Worm (Caenorhabditis elegans): ENCODE data around the gene F36G3.3.

Gene F36G3.3

DNA sequence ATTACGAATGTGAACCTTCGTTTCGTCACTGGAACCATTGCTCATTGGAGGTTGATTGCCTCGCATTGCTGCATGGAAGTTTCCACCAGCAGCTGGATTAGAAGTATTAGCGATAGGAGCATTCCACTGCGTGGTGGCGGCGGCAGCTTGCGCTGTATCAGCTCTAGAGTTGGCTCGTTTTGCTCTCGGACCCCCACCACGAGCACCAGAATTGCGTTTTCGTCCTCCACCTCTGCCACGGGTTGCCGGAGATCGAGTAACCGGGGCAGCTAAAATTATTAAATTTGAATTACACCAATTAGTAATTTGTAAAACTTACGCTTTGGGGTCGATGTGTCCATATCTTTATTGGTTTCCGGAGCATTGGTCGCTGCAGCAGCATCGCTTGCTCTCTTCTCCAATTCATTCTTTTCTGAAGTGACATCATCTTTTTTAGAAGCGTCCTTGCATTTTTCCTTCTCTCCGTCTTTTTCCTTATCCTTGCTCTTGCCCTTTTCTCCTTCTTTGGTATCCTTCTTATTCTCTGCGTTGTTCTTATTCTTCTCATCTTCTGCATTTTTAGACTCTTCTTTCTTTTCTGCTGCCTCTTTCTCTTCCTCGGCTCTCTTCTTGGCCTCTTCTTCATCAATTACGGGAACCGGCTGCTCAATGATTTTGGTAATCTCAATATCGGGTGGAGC lies 15.6 kb downstream of the F36G3.3 start:
- TF ChIP-seq flt-1 (GFP tag; IDR thresholded peaks at IDR 0.05) = no peak
- no peak for TF ChIP-seq ref-1 (GFP tag; conservative IDR thresholded peaks at IDR 0.05)

DNA sequence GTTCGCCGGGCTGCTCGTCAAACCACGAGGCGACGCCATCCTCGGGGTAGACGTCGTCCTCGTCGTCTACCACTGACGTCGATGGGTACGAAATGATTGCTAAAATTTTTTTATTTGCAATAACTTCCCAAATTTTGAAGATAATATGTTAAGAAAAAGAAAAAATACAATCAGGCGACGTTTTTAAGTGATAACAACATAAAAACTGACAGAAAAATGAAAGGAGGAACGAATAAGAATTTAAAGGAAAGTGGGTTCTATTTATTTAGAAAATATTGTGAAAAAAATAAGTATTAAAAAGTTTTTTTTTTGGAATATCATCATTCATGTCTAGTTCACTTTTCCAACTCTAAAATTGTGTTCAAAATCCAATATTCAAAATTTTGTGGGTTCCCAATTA lies 23.5 kb downstream of the F36G3.3 start, which contains the start of gene dpy-22:
TSS of gene dpy-22 (minus strand) at position 101 of the 400 bp plus-strand sequence.
- no peak for TF ChIP-seq cog-1 (tag; optimal IDR thresholded peaks at IDR 0.05)
- TF ChIP-seq ref-1 (GFP tag; conservative IDR thresholded peaks at IDR 0.05) = no peak
- TF ChIP-seq ztf-23 (GFP tag; IDR thresholded peaks at IDR 0.05) = no peak
- no peak for TF ChIP-seq flt-1 (GFP tag; IDR thresholded peaks at IDR 0.05)
- TF ChIP-seq klf-2 (GFP tag; conservative IDR thresholded peaks at IDR 0.05) = no peak
- no peak for TF ChIP-seq T22C8.4 (GFP tag; IDR thresholded peaks at IDR 0.05)
- no peak for TF ChIP-seq tab-1 (GFP tag; IDR thresholded peaks at IDR 0.05)
- TF ChIP-seq ztf-29 (GFP tag; IDR thresholded peaks at IDR 0.05) = no peak
- TF ChIP-seq med-1 (GFP tag; optimal IDR thresholded peaks at IDR 0.05; ENCODE audit: insufficient read depth) = no peak

DNA sequence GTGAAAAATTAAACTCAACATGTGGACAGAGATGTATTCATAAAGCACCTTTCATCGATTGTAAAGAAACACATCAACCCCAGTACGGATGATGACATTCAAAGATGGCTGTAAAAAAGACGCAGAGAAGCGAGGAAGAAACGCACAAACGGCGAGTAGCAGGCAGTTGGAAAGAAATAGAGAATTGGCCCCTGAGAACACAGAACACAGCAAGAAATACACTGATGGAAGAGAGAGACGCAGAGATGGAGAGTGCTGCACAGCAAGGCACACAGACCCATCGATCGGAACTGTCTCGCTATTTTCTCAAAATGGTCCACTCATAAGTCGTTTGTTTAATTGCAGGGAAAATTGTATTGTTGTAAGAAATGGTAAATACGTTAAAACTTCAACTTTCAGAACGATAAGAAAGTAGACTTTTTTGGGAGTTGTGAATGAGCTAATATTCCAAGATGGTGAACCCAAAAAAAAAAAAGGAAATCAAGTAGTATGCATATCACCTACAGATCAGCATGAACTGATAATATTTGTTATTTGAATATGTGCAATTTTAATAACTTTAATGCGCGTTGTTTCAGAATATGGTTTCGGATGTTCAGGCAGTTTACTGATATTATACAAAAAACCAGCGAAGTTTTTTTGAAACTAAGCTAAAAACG lies 24.1 kb downstream of the F36G3.3 start:
- no peak for TF ChIP-seq ref-1 (GFP tag; conservative IDR thresholded peaks at IDR 0.05)
- TF ChIP-seq T22C8.4 (GFP tag; IDR thresholded peaks at IDR 0.05) = peak; percentile 44; the same call in 1 of the 2 replicates
- no peak for TF ChIP-seq ztf-29 (GFP tag; IDR thresholded peaks at IDR 0.05)
- TF ChIP-seq med-1 (GFP tag; optimal IDR thresholded peaks at IDR 0.05; ENCODE audit: insufficient read depth) = no peak
- TF ChIP-seq ztf-23 (GFP tag; IDR thresholded peaks at IDR 0.05) = no peak

DNA sequence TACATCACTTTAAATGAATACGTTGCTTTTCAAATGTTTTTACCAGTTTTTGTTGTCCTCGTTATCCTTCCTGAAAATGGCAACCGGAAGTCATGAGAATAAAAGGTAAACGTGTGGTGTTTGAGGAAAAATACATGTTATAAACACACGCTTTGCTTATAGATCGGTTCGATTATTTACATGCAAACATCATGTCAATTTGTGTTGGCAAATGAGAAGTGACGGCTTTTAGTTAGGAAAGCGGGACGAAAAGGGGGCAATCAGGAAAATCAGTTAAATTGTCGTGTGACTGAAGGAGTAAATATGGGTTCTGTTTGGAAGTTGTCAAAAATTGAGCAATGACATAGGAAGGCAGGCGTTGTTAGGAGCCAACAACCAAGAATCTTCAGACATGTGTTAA lies 32.6 kb downstream of the F36G3.3 start, which contains the start of gene rrc-1:
TSS of gene rrc-1 (minus strand) at position 74 of the 400 bp plus-strand sequence.
- no peak for TF ChIP-seq T22C8.4 (GFP tag; IDR thresholded peaks at IDR 0.05)
- no peak for TF ChIP-seq flt-1 (GFP tag; IDR thresholded peaks at IDR 0.05)
- TF ChIP-seq tab-1 (GFP tag; IDR thresholded peaks at IDR 0.05) = no peak
- TF ChIP-seq ztf-23 (GFP tag; IDR thresholded peaks at IDR 0.05) = no peak
- no peak for TF ChIP-seq ztf-29 (GFP tag; IDR thresholded peaks at IDR 0.05)
- no peak for TF ChIP-seq cog-1 (tag; optimal IDR thresholded peaks at IDR 0.05)
- no peak for TF ChIP-seq med-1 (GFP tag; optimal IDR thresholded peaks at IDR 0.05; ENCODE audit: insufficient read depth)
- no peak for TF ChIP-seq ref-1 (GFP tag; conservative IDR thresholded peaks at IDR 0.05)
- TF ChIP-seq klf-2 (GFP tag; conservative IDR thresholded peaks at IDR 0.05) = no peak

DNA sequence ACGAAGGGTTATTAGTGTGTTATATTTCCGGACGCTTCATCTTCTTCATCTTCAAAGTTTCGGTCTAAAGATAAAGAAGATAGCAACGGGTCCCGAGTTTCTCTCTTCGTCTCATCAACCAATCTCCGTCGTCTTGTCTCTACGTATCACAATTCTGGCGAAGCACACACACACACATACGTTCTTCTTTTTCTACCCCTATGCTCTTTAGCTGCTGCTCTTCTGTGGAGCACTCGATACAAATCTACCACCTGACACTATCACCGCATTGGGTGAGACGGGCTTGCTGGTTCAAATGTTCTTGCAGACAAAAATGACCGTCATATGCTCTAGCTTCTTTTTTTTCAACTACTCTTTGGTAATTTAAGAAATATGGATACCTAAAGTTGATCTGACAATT lies 33.7 kb downstream of the F36G3.3 start:
- TF ChIP-seq ztf-29 (GFP tag; IDR thresholded peaks at IDR 0.05) (no peak), T22C8.4 (GFP tag; IDR thresholded peaks at IDR 0.05) (no peak), ref-1 (GFP tag; conservative IDR thresholded peaks at IDR 0.05) (no peak), med-1 (GFP tag; optimal IDR thresholded peaks at IDR 0.05; ENCODE audit: insufficient read depth) (no peak), klf-2 (GFP tag; conservative IDR thresholded peaks at IDR 0.05) (no peak)

DNA sequence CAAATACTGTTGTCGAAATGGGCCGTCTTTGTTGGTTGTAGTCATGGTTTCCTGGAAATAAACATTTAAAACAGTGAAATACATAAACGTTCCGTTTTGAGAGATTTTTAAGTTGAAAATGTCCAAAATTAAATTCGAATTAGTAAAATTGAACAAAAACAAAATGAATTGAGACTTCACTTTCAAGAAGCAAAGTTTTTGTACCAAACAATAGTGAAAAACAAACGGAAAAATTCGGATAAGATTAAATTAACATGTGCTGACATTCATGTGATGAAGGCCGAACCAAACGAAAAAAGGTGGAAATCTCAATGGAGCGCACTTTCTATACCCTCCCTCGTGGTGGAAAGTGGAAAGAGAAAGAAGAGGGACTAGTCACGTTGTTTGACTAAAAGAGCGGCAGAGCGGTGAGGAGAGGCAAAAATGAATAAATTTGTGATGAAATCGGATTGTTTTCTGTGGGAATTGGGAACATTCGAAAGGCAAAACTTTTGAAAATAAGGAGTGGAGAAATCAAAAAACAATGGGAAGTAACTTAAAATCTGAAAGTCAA lies 39.4 kb downstream of the F36G3.3 start, which contains the start of gene ipla-2:
TSS of gene ipla-2 (minus strand) at position 51 of the 553 bp plus-strand sequence.
- TF ChIP-seq flt-1 (GFP tag; IDR thresholded peaks at IDR 0.05) (no peak), tab-1 (GFP tag; IDR thresholded peaks at IDR 0.05) (no peak), T22C8.4 (GFP tag; IDR thresholded peaks at IDR 0.05) (no peak), cog-1 (tag; optimal IDR thresholded peaks at IDR 0.05) (peak; percentile 7)

DNA sequence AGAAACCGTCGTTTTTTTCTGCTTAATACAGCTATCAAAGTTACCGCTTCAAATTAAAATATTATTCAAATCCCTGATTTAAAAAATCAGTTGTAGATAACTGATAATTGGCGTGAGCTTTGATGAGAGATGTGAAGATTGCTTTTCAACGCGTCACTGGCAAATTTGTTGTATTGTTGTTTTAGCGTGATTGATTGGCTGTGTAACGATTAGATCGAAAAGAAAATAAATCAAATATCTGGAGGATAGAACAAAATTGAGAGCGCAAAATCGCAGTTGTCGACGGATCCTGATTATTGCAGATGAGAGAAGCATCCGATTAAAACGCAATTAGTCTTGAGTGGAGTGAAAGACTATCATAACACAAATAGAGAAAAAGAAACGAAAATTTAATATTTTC lies 42.2 kb downstream of the F36G3.3 start:
- no peak for TF ChIP-seq cog-1 (tag; optimal IDR thresholded peaks at IDR 0.05)
- no peak for TF ChIP-seq flt-1 (GFP tag; IDR thresholded peaks at IDR 0.05)
- TF ChIP-seq ztf-29 (GFP tag; IDR thresholded peaks at IDR 0.05) = no peak
- no peak for TF ChIP-seq T22C8.4 (GFP tag; IDR thresholded peaks at IDR 0.05)
- no peak for TF ChIP-seq med-1 (GFP tag; optimal IDR thresholded peaks at IDR 0.05; ENCODE audit: insufficient read depth)
- no peak for TF ChIP-seq ref-1 (GFP tag; conservative IDR thresholded peaks at IDR 0.05)

DNA sequence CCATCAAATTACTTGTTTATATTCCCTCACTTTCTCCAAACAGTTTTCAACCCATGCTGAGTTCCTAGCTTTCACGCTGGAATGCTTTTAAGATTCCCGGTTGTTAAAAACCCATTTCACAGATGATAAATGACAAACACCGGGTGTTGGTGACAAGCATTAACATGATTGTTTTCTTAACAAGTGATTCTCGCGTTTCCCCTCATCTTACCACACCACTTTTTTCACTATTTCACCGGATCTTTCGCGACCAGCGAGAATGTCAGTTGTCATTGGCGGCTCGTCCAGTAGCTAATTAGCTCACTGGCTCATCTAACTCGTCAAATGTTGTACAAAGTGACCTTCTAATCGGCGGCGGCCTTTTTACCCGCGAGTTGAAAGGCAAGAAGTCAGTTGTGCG lies 43.5 kb downstream of the F36G3.3 start:
- no peak for TF ChIP-seq med-1 (GFP tag; optimal IDR thresholded peaks at IDR 0.05; ENCODE audit: insufficient read depth)
- TF ChIP-seq tab-1 (GFP tag; IDR thresholded peaks at IDR 0.05) = no peak
- TF ChIP-seq flt-1 (GFP tag; IDR thresholded peaks at IDR 0.05) = no peak
- no peak for TF ChIP-seq ref-1 (GFP tag; conservative IDR thresholded peaks at IDR 0.05)

DNA sequence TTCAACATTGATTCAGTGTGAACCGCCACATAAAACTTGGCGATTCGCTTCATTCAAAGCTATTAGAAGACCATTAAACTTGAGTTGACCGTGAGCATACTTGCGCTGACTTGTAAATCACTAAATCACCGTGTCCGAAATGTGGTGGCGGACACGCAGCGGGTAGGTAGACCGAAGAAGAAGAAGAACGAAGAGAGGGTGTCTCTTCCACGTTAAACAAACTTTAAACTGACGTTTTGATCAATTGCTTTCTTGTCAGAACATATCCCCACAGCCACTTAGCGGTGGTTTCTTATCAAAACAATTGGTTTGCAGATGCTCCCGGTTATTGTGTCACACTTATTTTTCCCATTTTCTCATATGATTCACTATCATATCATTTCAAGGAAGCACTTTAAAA lies 44.9 kb downstream of the F36G3.3 start:
- TF ChIP-seq klf-2 (GFP tag; conservative IDR thresholded peaks at IDR 0.05) (no peak), tab-1 (GFP tag; IDR thresholded peaks at IDR 0.05) (no peak), flt-1 (GFP tag; IDR thresholded peaks at IDR 0.05) (no peak), T22C8.4 (GFP tag; IDR thresholded peaks at IDR 0.05) (no peak), cog-1 (tag; optimal IDR thresholded peaks at IDR 0.05) (no peak), ztf-23 (GFP tag; IDR thresholded peaks at IDR 0.05) (no peak), ref-1 (GFP tag; conservative IDR thresholded peaks at IDR 0.05) (no peak), ztf-29 (GFP tag; IDR thresholded peaks at IDR 0.05) (no peak), med-1 (GFP tag; optimal IDR thresholded peaks at IDR 0.05; ENCODE audit: insufficient read depth) (no peak)

DNA sequence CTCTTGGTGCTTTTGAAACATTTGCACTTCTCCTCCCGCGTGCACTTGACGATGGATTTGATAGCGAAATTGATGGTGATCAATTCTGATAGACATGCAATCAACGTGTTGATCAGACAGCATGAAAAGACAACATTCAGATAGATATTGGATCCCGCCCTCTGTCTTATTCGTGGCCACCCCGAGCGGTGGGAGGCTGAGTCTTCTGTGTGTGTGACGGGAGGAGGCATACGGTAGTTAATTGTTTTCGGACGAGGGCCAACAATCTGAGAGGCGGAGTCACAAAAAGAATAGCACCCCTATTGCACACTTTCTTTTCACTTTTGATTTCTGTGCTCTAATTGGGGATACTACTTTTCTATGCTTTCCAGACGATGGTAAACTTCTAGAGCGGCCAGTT lies 47.3 kb downstream of the F36G3.3 start:
- TF ChIP-seq klf-2 (GFP tag; conservative IDR thresholded peaks at IDR 0.05) (no peak), ztf-23 (GFP tag; IDR thresholded peaks at IDR 0.05) (no peak), cog-1 (tag; optimal IDR thresholded peaks at IDR 0.05) (no peak)
